Worm (Caenorhabditis elegans): ENCODE data around the gene rnp-4.
A peak's percentile ranks its signal among the peaks of the same experiment; 100 is the strongest.

rnp-4 gene

DNA sequence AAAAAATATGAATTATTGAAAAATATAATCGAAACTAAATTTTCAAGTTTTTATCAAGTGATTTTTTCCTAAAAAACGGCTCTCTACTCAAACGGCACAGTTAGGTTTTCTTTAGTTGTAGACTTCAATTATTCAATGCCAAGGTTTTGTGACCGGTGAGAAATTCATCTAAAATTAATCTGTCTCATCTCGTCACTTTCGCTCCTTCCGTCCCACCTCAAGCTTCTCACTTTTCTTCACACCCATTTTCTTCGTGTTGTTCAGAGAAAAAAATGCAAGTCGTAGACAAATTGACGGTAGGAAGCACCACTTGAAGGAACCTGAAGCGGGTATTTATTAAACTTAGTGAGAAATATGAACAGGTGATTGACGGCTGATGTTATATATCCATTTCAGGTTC lies 14.8 kb upstream of the rnp-4 start:
- TF ChIP-seq nhr-11 (tag; optimal IDR thresholded peaks at IDR 0.05) (no peak), Y48G9A.11 (GFP tag; IDR thresholded peaks at IDR 0.05) (no peak), nhr-237 (tag; optimal IDR thresholded peaks at IDR 0.05) (no peak), unc-130 (GFP tag; optimal IDR thresholded peaks at IDR 0.05) (no peak), nhr-42 (GFP tag; IDR thresholded peaks at IDR 0.05) (no peak), nhr-102 (tag; optimal IDR thresholded peaks at IDR 0.05) (no peak), ZK337.2 (GFP tag; IDR thresholded peaks at IDR 0.05) (no peak), saeg-2 (GFP tag; IDR thresholded peaks at IDR 0.05) (no peak), R02D3.7 (tag; optimal IDR thresholded peaks at IDR 0.05) (no peak)

DNA sequence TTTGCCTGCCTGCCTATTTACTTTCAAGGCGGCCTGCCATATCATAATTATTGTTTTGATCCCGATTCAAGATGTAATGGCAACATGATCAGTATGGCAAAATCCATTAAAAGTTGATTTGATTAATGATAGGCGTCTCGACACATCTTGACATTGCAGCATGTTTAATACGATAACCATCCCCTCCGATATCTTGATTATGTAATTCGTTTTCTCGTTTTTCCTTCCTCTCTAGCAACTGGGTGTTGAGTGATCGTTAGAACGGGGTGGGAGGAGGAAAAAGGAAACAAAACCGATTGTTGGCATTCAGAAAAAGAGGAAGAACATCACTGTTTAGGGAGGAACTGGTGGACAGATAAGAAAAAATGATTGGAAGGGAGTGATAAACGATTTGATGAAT lies 14.1 kb upstream of the rnp-4 start:
- TF ChIP-seq aha-1 (tag) (peak; percentile 38), ceh-32 (tag; optimal IDR thresholded peaks at IDR 0.05; ENCODE audit: poor library complexity) (no peak)

DNA sequence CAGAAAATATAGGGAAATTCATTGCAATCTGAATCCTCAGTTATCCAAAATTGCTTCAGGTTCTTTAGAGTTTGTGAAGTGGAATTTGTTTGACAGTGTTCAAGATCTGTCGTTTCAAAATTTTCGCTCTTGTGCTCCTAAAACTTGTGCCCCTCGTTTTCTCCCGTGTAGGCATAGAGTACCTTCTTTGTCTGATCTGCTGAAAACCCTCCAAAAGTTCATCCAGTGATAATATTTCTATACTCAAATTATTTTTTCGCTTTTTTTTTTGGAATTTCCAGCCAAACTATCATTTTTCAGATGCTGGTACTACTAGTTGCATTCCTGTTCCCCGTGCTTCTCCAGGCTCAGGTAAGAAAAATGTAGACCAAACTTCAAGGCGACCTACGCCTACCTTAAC lies 11.6 kb upstream of the rnp-4 start, which contains the start of gene R07E5.4:
Gene R07E5.4 (plus strand): TSS at position 301 of the 400 bp plus-strand sequence.
- no peak for TF ChIP-seq lin-38 (GFP tag; IDR thresholded peaks at IDR 0.05)
- no peak for TF ChIP-seq ceh-28 (tag; optimal IDR thresholded peaks at IDR 0.05)
- TF ChIP-seq unc-130 (GFP tag; optimal IDR thresholded peaks at IDR 0.05), result no peak
- TF ChIP-seq madf-9 (GFP tag; conservative IDR thresholded peaks at IDR 0.05), result no peak
- TF ChIP-seq fkh-10 (GFP tag; optimal IDR thresholded peaks at IDR 0.05), result no peak
- TF ChIP-seq snpc-4 (tag; optimal IDR thresholded peaks at IDR 0.05), result no peak
- no peak for TF ChIP-seq F10B5.3 (tag; optimal IDR thresholded peaks at IDR 0.05)
- TF ChIP-seq nhr-10 (tag; optimal IDR thresholded peaks at IDR 0.05), result no peak
- TF ChIP-seq Y48G9A.11 (GFP tag; IDR thresholded peaks at IDR 0.05), result no peak
- no peak for TF ChIP-seq ceh-82 (tag; optimal IDR thresholded peaks at IDR 0.05)
- no peak for TF ChIP-seq unc-39 (tag; optimal IDR thresholded peaks at IDR 0.05)
- no peak for TF ChIP-seq mdt-29 (GFP tag; IDR thresholded peaks at IDR 0.05)
- no peak for TF ChIP-seq lin-39 (tag; optimal IDR thresholded peaks at IDR 0.05)
- TF ChIP-seq snpc-1.2 (GFP tag; IDR thresholded peaks at IDR 0.05), result no peak

DNA sequence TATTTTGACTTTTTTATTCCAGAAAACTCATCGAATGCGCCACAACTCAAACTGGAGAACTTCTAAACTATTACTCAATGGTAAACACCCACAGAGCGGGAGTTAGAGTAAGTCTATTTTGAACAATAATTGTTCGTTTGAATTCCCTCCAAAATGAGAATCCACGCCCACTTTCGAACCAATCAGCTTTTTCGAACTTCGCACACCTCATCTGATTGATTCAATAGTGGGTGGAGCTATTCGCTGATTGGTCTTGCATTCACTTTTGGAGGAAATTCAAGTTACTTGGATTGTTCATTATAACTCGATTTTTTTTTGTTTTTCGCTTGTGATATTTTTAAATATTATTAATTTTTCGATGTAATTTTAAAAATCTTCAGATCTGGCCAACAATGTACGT lies 10.2 kb upstream of the rnp-4 start:
- no peak for TF ChIP-seq snpc-1.2 (GFP tag; IDR thresholded peaks at IDR 0.05)
- no peak for TF ChIP-seq ama-1 (optimal IDR thresholded peaks at IDR 0.05)
- TF ChIP-seq egl-27 (tag; optimal IDR thresholded peaks at IDR 0.05), result no peak
- no peak for TF ChIP-seq lin-38 (GFP tag; IDR thresholded peaks at IDR 0.05)
- TF ChIP-seq Y48G9A.11 (GFP tag; IDR thresholded peaks at IDR 0.05), result no peak
- TF ChIP-seq rbr-2 (tag; optimal IDR thresholded peaks at IDR 0.05), result no peak
- TF ChIP-seq zfp-3 (GFP tag; conservative IDR thresholded peaks at IDR 0.05), result no peak
- TF ChIP-seq saeg-2 (GFP tag; IDR thresholded peaks at IDR 0.05), result no peak

DNA sequence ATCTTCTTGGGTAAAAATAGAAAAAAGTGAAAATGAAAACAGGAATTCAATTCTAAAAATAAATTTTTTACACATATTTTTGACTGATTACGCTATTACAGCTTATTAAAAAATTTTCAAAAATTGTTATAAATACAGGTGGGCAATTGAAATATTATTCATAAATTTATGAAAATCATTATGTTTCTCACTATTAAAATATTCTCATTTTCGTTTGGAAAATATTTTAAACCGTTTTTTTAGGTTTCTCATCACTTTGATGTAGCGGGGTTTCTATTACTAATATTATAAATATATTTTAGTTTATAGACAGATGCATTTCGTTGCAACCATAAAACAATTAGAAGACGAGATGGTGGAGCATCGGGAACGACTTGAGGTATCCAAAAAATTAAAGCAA lies 9.0 kb upstream of the rnp-4 start, which contains the start of gene R07E5.5:
Gene R07E5.5 (plus strand): TSS at position 301 of the 400 bp plus-strand sequence.
- no peak for TF ChIP-seq madf-5 (GFP tag; IDR thresholded peaks at IDR 0.05)
- TF ChIP-seq ceh-32 (tag; optimal IDR thresholded peaks at IDR 0.05; ENCODE audit: poor library complexity), result no peak
- no peak for TF ChIP-seq rbr-2 (tag; optimal IDR thresholded peaks at IDR 0.05)
- TF ChIP-seq fos-1 (tag; optimal IDR thresholded peaks at IDR 0.05), result no peak

DNA sequence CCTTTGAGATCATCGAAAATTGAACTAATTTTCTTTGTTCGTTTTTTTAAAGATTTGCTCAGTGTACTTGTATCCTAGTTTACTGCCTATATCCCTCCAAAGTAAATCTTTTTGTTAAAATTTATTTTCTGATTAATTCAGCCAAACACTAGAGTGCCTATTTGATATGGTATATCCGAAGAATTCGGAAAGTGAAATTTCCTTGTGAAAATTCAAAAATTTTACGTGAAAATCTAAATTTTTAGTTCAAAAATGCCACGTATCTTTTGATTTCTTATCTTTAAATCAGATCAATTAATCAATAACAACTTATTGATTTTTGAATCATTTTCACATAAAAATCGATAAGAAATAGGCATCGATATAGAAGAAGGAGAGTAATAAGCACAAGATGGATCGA lies 7.6 kb upstream of the rnp-4 start, which contains the start of gene R07E5.6:
Gene R07E5.6 (plus strand): TSS at position 301 of the 400 bp plus-strand sequence.
- TF ChIP-seq ceh-28 (tag; optimal IDR thresholded peaks at IDR 0.05), result peak; percentile 51
- TF ChIP-seq mes-2 (tag; optimal IDR thresholded peaks at IDR 0.05; ENCODE audit: poor library complexity, severe bottlenecking), result no peak
- no peak for TF ChIP-seq nhr-41 (GFP tag; IDR thresholded peaks at IDR 0.05)

All from whole organism, L4 larva.